Fruit fly (Drosophila melanogaster): ENCODE data around the gene Pdss2.

Gene Pdss2

dm6 chr3L:21056792-21057567, 29.3 kb downstream of the Pdss2 start (continued):
- TF ChIP-seq Ptx1 (GFP tag; IDR thresholded peaks at IDR 0.05) (peak; percentile 16; the same call in 1 of the 2 replicates), CG18599 (GFP tag; optimal IDR thresholded peaks at IDR 0.05) (no peak), stwl (tag; optimal IDR thresholded peaks at IDR 0.05) (no peak), HHEX (GFP tag; optimal IDR thresholded peaks at IDR 0.05) (no peak), CG1647 (GFP tag; optimal IDR thresholded peaks at IDR 0.05) (no peak), Dfd (GFP tag; optimal IDR thresholded peaks at IDR 0.05) (no peak), Antp (GFP tag; optimal IDR thresholded peaks at IDR 0.05) (no peak), Lpt (GFP tag; optimal IDR thresholded peaks at IDR 0.05) (no peak), kay (GFP tag; optimal IDR thresholded peaks at IDR 0.05) (peak; percentile 66), ro (GFP tag; IDR thresholded peaks at IDR 0.05) (no peak), Xbp1 (GFP tag; optimal IDR thresholded peaks at IDR 0.05) (peak; percentile 29), tna (GFP tag; IDR thresholded peaks at IDR 0.05; ENCODE audit: partially characterized antibody) (no peak), Max (GFP tag; optimal IDR thresholded peaks at IDR 0.05) (no peak), CG4360 (GFP tag; IDR thresholded peaks at IDR 0.05) (no peak), tgo (GFP tag; IDR thresholded peaks at IDR 0.05) (0 out of 3 replicates have a peak, but pooled peaks have one; percentile 13), CG31224 (GFP tag; IDR thresholded peaks at IDR 0.05) (no peak), Dek (tag; optimal IDR thresholded peaks at IDR 0.05) (no peak), Deaf1 (tag; optimal IDR thresholded peaks at IDR 0.05) (peak; percentile 11), sim (GFP tag; IDR thresholded peaks at IDR 0.05) (no peak), CG14860 (GFP tag; IDR thresholded peaks at IDR 0.05; ENCODE audit: partially characterized antibody) (no peak), E2f1 (GFP tag; IDR thresholded peaks at IDR 0.05) (0 out of 2 replicates have a peak, but pooled peaks have one; percentile 15), CG16815 (GFP tag; optimal IDR thresholded peaks at IDR 0.05) (no peak), dmrt99B (tag; optimal IDR thresholded peaks at IDR 0.05) (peak; percentile 3), Hsf (GFP tag; optimal IDR thresholded peaks at IDR 0.05) (no peak), ham (GFP tag; IDR thresholded peaks at IDR 0.05) (no peak), B-H2 (GFP tag; optimal IDR thresholded peaks at IDR 0.05) (peak; percentile 26), crc (GFP tag; optimal IDR thresholded peaks at IDR 0.05) (no peak), NFAT (GFP tag; IDR thresholded peaks at IDR 0.05) (no peak), CG1832 (GFP tag; optimal IDR thresholded peaks at IDR 0.05) (no peak), CG8478 (optimal IDR thresholded peaks at IDR 0.05) (no peak), abd-A (tag; optimal IDR thresholded peaks at IDR 0.05) (peak; percentile 34), CG30020 (tag; optimal IDR thresholded peaks at IDR 0.05) (no peak), Drgx (GFP tag; IDR thresholded peaks at IDR 0.05) (peak; percentile 12; the same call in 1 of the 2 replicates), CG3847 (GFP tag; IDR thresholded peaks at IDR 0.05) (no peak), CG43689 (GFP tag; IDR thresholded peaks at IDR 0.05) (no peak), CG16779 (GFP tag; IDR thresholded peaks at IDR 0.05) (no peak), CG7963 (GFP tag; IDR thresholded peaks at IDR 0.05; ENCODE audit: partially characterized antibody) (no peak), Hey (tag; optimal IDR thresholded peaks at IDR 0.05) (no peak), org-1 (GFP tag; optimal IDR thresholded peaks at IDR 0.05) (no peak), croc (GFP tag; conservative IDR thresholded peaks at IDR 0.05) (no peak), gro (GFP tag; optimal IDR thresholded peaks at IDR 0.05) (no peak), trem (tag; optimal IDR thresholded peaks at IDR 0.05) (no peak), CG7271 (tag; optimal IDR thresholded peaks at IDR 0.05) (no peak), CHES-1-like (GFP tag; optimal IDR thresholded peaks at IDR 0.05) (no peak), Six4 (GFP tag; optimal IDR thresholded peaks at IDR 0.05) (no peak), z (GFP tag; IDR thresholded peaks at IDR 0.05) (0 out of 3 replicates have a peak, but pooled peaks have one; percentile 24), CG14710 (tag; optimal IDR thresholded peaks at IDR 0.05) (no peak), br (optimal IDR thresholded peaks at IDR 0.05) (no peak), Spps (tag; optimal IDR thresholded peaks at IDR 0.05) (no peak), CG11696 (GFP tag; IDR thresholded peaks at IDR 0.05) (no peak), Neu2 (GFP tag; optimal IDR thresholded peaks at IDR 0.05; ENCODE audit: borderline replicate concordance) (no peak)
